Worm (Caenorhabditis elegans): Measurements from ENCODE around the gene K08F8.15.

Gene K08F8.15

ce11 chrII:8730281-8730680 lies 36.3 kb upstream of the K08F8.15 start (continued):
- no peak for TF ChIP-seq nhr-23 (tag; optimal IDR thresholded peaks at IDR 0.05)
- no peak for TF ChIP-seq ZK546.5 (tag; optimal IDR thresholded peaks at IDR 0.05)
- peak; percentile 17 for TF ChIP-seq fos-1 (tag; optimal IDR thresholded peaks at IDR 0.05)

- TF ChIP-seq nhr-21 (tag; optimal IDR thresholded peaks at IDR 0.05) (peak; percentile 65), ztf-4 (tag; optimal IDR thresholded peaks at IDR 0.05) (no peak)
Measured at ce11 chrII:8730960-8731693, 35.5 kb upstream of the K08F8.15 start.

- TF ChIP-seq nhr-21 (tag; optimal IDR thresholded peaks at IDR 0.05), result peak; percentile 65
- no peak for TF ChIP-seq F13H6.1 (tag; optimal IDR thresholded peaks at IDR 0.05)
Measured at ce11 chrII:8731736-8732229, 34.8 kb upstream of the K08F8.15 start.

ce11 chrII:8732339-8733100 lies 34.1 kb upstream of the K08F8.15 start, which contains the start of gene rol-6:
Gene rol-6 (plus strand): TSS chrII:8733050.
- no peak for TF ChIP-seq lin-39 (tag; optimal IDR thresholded peaks at IDR 0.05)
- peak; percentile 10 for TF ChIP-seq nhr-21 (tag; optimal IDR thresholded peaks at IDR 0.05)
- no peak for TF ChIP-seq lin-11 (tag; optimal IDR thresholded peaks at IDR 0.05)

ce11 chrII:8733627-8734026 lies 33.0 kb upstream of the K08F8.15 start:
- TF ChIP-seq lsy-2 (tag; optimal IDR thresholded peaks at IDR 0.05) (no peak), gmeb-1 (tag; optimal IDR thresholded peaks at IDR 0.05) (no peak), ztf-4 (tag; optimal IDR thresholded peaks at IDR 0.05) (no peak), aly-2 (tag; optimal IDR thresholded peaks at IDR 0.05) (no peak), nhr-6 (tag; optimal IDR thresholded peaks at IDR 0.05) (no peak), ceh-82 (tag; optimal IDR thresholded peaks at IDR 0.05) (no peak), sma-3 (GFP tag; optimal IDR thresholded peaks at IDR 0.05) (no peak), nhr-10 (tag; optimal IDR thresholded peaks at IDR 0.05) (no peak), egl-27 (tag; optimal IDR thresholded peaks at IDR 0.05) (no peak), unc-55 (GFP tag; optimal IDR thresholded peaks at IDR 0.05) (no peak), skn-1 (tag; optimal IDR thresholded peaks at IDR 0.05) (no peak), F13H6.1 (tag; optimal IDR thresholded peaks at IDR 0.05) (no peak), sem-4 (tag; optimal IDR thresholded peaks at IDR 0.05) (no peak), alr-1 (tag; optimal IDR thresholded peaks at IDR 0.05) (no peak), nhr-237 (tag; optimal IDR thresholded peaks at IDR 0.05) (no peak), mdl-1 (tag; optimal IDR thresholded peaks at IDR 0.05) (no peak)

- TF ChIP-seq skn-1 (tag; optimal IDR thresholded peaks at IDR 0.05), result no peak
- TF ChIP-seq ztf-1 (GFP tag; conservative IDR thresholded peaks at IDR 0.05), result no peak
- TF ChIP-seq nhr-6 (tag; optimal IDR thresholded peaks at IDR 0.05), result no peak
- TF ChIP-seq ZK546.5 (tag; optimal IDR thresholded peaks at IDR 0.05), result no peak
- TF ChIP-seq sma-3 (GFP tag; optimal IDR thresholded peaks at IDR 0.05), result no peak
- TF ChIP-seq nhr-237 (tag; optimal IDR thresholded peaks at IDR 0.05), result no peak
- no peak for TF ChIP-seq mdl-1 (tag; optimal IDR thresholded peaks at IDR 0.05)
- TF ChIP-seq nhr-11 (tag; optimal IDR thresholded peaks at IDR 0.05), result no peak
- TF ChIP-seq unc-55 (GFP tag; optimal IDR thresholded peaks at IDR 0.05), result no peak
- TF ChIP-seq sem-4 (tag; optimal IDR thresholded peaks at IDR 0.05), result no peak
- no peak for TF ChIP-seq ztf-4 (tag; optimal IDR thresholded peaks at IDR 0.05)
- TF ChIP-seq crh-2 (tag; optimal IDR thresholded peaks at IDR 0.05), result no peak
- TF ChIP-seq nhr-25 (tag; optimal IDR thresholded peaks at IDR 0.05), result no peak
- TF ChIP-seq zag-1 (tag; optimal IDR thresholded peaks at IDR 0.05), result no peak
Measured at ce11 chrII:8737456-8737855, 29.2 kb upstream of the K08F8.15 start, which contains the start of gene idpb-4. Gene idpb-4 (minus strand): TSS chrII:8737556.

- no peak for TF ChIP-seq ztf-4 (tag; optimal IDR thresholded peaks at IDR 0.05)
Measured at ce11 chrII:8738244-8738643, 28.4 kb upstream of the K08F8.15 start.

Measured in whole organism, L2 larva.